Fruit fly (Drosophila melanogaster) whole organism, embryonic: Measurements from ENCODE around the gene Glut4EF.

Source experiments
- Atf6 ChIP-seq: fragments of 200-800 bp; sonication (Bioruptor generic); IDR thresholded peaks from 2 replicates; pipeline ENCODE4 v1.3.6; 2022; ENCODE audit warnings: missing biosample characterization, missing genetic modification characterization
- CG10147 ChIP-seq: fragments of 200-800 bp; sonication (Bioruptor generic); optimal IDR thresholded peaks from 2 replicates; lab custom pipeline; 2019; ENCODE audit warnings: missing biosample characterization, mild to moderate bottlenecking, missing genetic modification characterization, moderate library complexity
- CG11093 ChIP-seq: fragments of 200-800 bp; sonication (Bioruptor generic); IDR thresholded peaks from 3 replicates; pipeline ENCODE4 v1.3.6; 2022; ENCODE audit warnings: missing biosample characterization, missing genetic modification characterization
- CG13775 ChIP-seq: fragments of 200-800 bp; sonication (Bioruptor generic); optimal IDR thresholded peaks from 3 replicates; lab custom pipeline; 2017; ENCODE audit warnings: missing biosample characterization, mild to moderate bottlenecking, missing genetic modification characterization
- CG13894 ChIP-seq: fragments of 200-800 bp; sonication (Bioruptor generic); optimal IDR thresholded peaks from 3 replicates; lab custom pipeline; 2018; ENCODE audit warnings: missing biosample characterization, mild to moderate bottlenecking, missing genetic modification characterization, moderate library complexity
- CG14710 ChIP-seq: fragments of 200-800 bp; sonication (Bioruptor generic); optimal IDR thresholded peaks from 3 replicates; lab custom pipeline; 2019; ENCODE audit warnings: missing biosample characterization, mild to moderate bottlenecking, missing genetic modification characterization, moderate library complexity
- CG16813 ChIP-seq: fragments of 200-800 bp; sonication (Bioruptor generic); IDR thresholded peaks from 3 replicates; pipeline ENCODE4 v1.3.6; 2022; ENCODE audit warnings: missing biosample characterization, missing genetic modification characterization; ENCODE audit not compliant: partially characterized antibody
- CG16863 ChIP-seq: fragments of 200-800 bp; sonication (Bioruptor generic); optimal IDR thresholded peaks from 3 replicates; lab custom pipeline; 2016; ENCODE audit warnings: missing biosample characterization, missing genetic modification characterization
- CG2120 ChIP-seq: fragments of 200-800 bp; sonication (Bioruptor generic); optimal IDR thresholded peaks from 3 replicates; lab custom pipeline; 2016; ENCODE audit warnings: missing biosample characterization, missing genetic modification characterization
- CG2889 ChIP-seq: fragments of 200-800 bp; sonication (Bioruptor generic); IDR thresholded peaks from 3 replicates; pipeline ENCODE4 v1.3.6; 2022; ENCODE audit warnings: missing biosample characterization, missing genetic modification characterization
- CG4730 ChIP-seq: fragments of 200-800 bp; sonication (Bioruptor generic); IDR thresholded peaks from 2 replicates; pipeline ENCODE4 v1.3.6; 2022; ENCODE audit warnings: missing biosample characterization, missing genetic modification characterization
- CG4820 ChIP-seq: fragments of 200-800 bp; sonication (Bioruptor generic); optimal IDR thresholded peaks from 3 replicates; lab custom pipeline; 2016; ENCODE audit warnings: missing biosample characterization, missing genetic modification characterization
- CG6254 ChIP-seq: fragments of 200-800 bp; sonication (Bioruptor generic); optimal IDR thresholded peaks from 3 replicates; lab custom pipeline; 2017; ENCODE audit warnings: mild to moderate bottlenecking, missing biosample characterization, missing genetic modification reagents, missing genetic modification characterization
- CG6791 ChIP-seq: fragments of 200-800 bp; sonication (Bioruptor generic); IDR thresholded peaks from 3 replicates; pipeline ENCODE4 v1.3.6; 2022; ENCODE audit warnings: missing biosample characterization, missing genetic modification characterization; ENCODE audit not compliant: partially characterized antibody
- Dek ChIP-seq: fragments of 200-800 bp; sonication (Bioruptor generic); optimal IDR thresholded peaks from 3 replicates; lab custom pipeline; 2019; ENCODE audit warnings: missing biosample characterization, mild to moderate bottlenecking, missing genetic modification characterization, moderate library complexity
- Elba2 ChIP-seq: fragments of 200-800 bp; sonication (Bioruptor generic); optimal IDR thresholded peaks from 3 replicates; lab custom pipeline; 2016; ENCODE audit warnings: missing biosample characterization, missing genetic modification characterization
- Ets97D ChIP-seq: fragments of 200-800 bp; sonication (Bioruptor generic); optimal IDR thresholded peaks from 3 replicates; lab custom pipeline; 2016; ENCODE audit warnings: missing biosample characterization, missing genetic modification characterization
- Fer2 ChIP-seq: fragments of 200-800 bp; sonication (Bioruptor generic); optimal IDR thresholded peaks from 2 replicates; lab custom pipeline; 2018; ENCODE audit warnings: missing biosample characterization, mild to moderate bottlenecking, missing genetic modification characterization, moderate library complexity
- HLH4C ChIP-seq: fragments of 200-800 bp; sonication (Bioruptor generic); IDR thresholded peaks from 3 replicates; pipeline ENCODE4 v1.3.6; 2022; ENCODE audit warnings: missing biosample characterization, missing genetic modification characterization; ENCODE audit not compliant: partially characterized antibody
- Hand ChIP-seq: fragments of 200-800 bp; sonication (Bioruptor generic); optimal IDR thresholded peaks from 2 replicates; lab custom pipeline; 2017; ENCODE audit warnings: mild to moderate bottlenecking, missing biosample characterization, missing genetic modification reagents, missing genetic modification characterization
- Lim3 ChIP-seq: fragments of 200-800 bp; sonication (Bioruptor generic); IDR thresholded peaks from 2 replicates; pipeline ENCODE4 v1.3.6; 2022; ENCODE audit warnings: missing biosample characterization, missing genetic modification characterization
- Meics ChIP-seq: fragments of 200-800 bp; sonication (Bioruptor generic); optimal IDR thresholded peaks from 2 replicates; lab custom pipeline; 2017; ENCODE audit warnings: missing biosample characterization, mild to moderate bottlenecking, missing genetic modification characterization
- Ptx1 ChIP-seq: fragments of 200-800 bp; sonication (Bioruptor generic); IDR thresholded peaks from 2 replicates; pipeline ENCODE4 v1.3.6; 2022; ENCODE audit warnings: missing biosample characterization, missing genetic modification characterization
- Ravus ChIP-seq: fragments of 200-800 bp; sonication (Bioruptor generic); IDR thresholded peaks from 2 replicates; pipeline ENCODE4 v1.3.6; 2022; ENCODE audit warnings: missing biosample characterization, missing genetic modification characterization
- Sry-β ChIP-seq: fragments of 200-800 bp; sonication (Bioruptor generic); optimal IDR thresholded peaks from 2 replicates; lab custom pipeline; 2018; ENCODE audit warnings: missing biosample characterization, mild to moderate bottlenecking, missing genetic modification characterization, moderate library complexity
- ase ChIP-seq: fragments of 200-800 bp; sonication (Bioruptor generic); IDR thresholded peaks from 3 replicates; pipeline ENCODE4 v1.3.6; 2022; ENCODE audit warnings: missing biosample characterization, missing genetic modification characterization
- ash1 ChIP-seq: fragments of 200-800 bp; sonication (Bioruptor generic); optimal IDR thresholded peaks from 2 replicates; lab custom pipeline; 2018; ENCODE audit warnings: missing biosample characterization, mild to moderate bottlenecking, missing genetic modification characterization
- bcd ChIP-seq: fragments of 200-800 bp; sonication (Bioruptor generic); optimal IDR thresholded peaks from 2 replicates; lab custom pipeline; 2017; ENCODE audit warnings: missing biosample characterization, mild to moderate bottlenecking, missing genetic modification characterization
- chinmo ChIP-seq: fragments of 200-800 bp; sonication (Bioruptor generic); IDR thresholded peaks from 4 replicates; pipeline ENCODE4 v1.3.6; 2022; ENCODE audit warnings: missing biosample characterization, missing genetic modification characterization; ENCODE audit not compliant: partially characterized antibody
- danr ChIP-seq: fragments of 200-800 bp; sonication (Bioruptor generic); IDR thresholded peaks from 2 replicates; pipeline ENCODE4 v1.3.6; 2022; ENCODE audit warnings: missing biosample characterization, missing genetic modification characterization
- eyg ChIP-seq: fragments of 200-800 bp; sonication (Bioruptor generic); optimal IDR thresholded peaks from 3 replicates; lab custom pipeline; 2016; ENCODE audit warnings: missing biosample characterization, missing genetic modification characterization
- gfzf ChIP-seq: fragments of 200-800 bp; sonication (Bioruptor generic); optimal IDR thresholded peaks from 2 replicates; lab custom pipeline; 2016; ENCODE audit warnings: missing biosample characterization, mild to moderate bottlenecking, missing genetic modification characterization, moderate library complexity
- grn ChIP-seq: fragments of 200-800 bp; sonication (Bioruptor generic); optimal IDR thresholded peaks from 3 replicates; lab custom pipeline; 2017; ENCODE audit warnings: missing biosample characterization, missing genetic modification characterization
- hth ChIP-seq: fragments of >200 bp; optimal IDR thresholded peaks from 2 replicates; lab custom pipeline; 2017; ENCODE audit warnings: inconsistent platforms
- jing ChIP-seq: fragments of 200-800 bp; sonication (Bioruptor generic); optimal IDR thresholded peaks from 2 replicates; lab custom pipeline; 2018; ENCODE audit warnings: missing biosample characterization, mild to moderate bottlenecking, missing genetic modification characterization
- kay ChIP-seq: fragments of 200-800 bp; sonication (Bioruptor generic); optimal IDR thresholded peaks from 2 replicates; lab custom pipeline; 2016; ENCODE audit warnings: missing biosample characterization, missing genetic modification characterization
- kni ChIP-seq: fragments of 200-800 bp; sonication (Bioruptor generic); optimal IDR thresholded peaks from 3 replicates; lab custom pipeline; 2017; ENCODE audit warnings: mild to moderate bottlenecking, missing biosample characterization, missing genetic modification reagents, missing genetic modification characterization
- nom ChIP-seq: fragments of 200-800 bp; sonication (Bioruptor generic); optimal IDR thresholded peaks from 2 replicates; lab custom pipeline; 2017; ENCODE audit warnings: missing biosample characterization, missing genetic modification characterization, mild to moderate bottlenecking, moderate library complexity, missing genetic modification reagents
- oc ChIP-seq: fragments of 200-800 bp; sonication (Bioruptor generic); optimal IDR thresholded peaks from 2 replicates; lab custom pipeline; 2018; ENCODE audit warnings: missing biosample characterization, mild to moderate bottlenecking, missing genetic modification characterization, moderate library complexity
- odd ChIP-seq: fragments of 200-800 bp; sonication (Bioruptor generic); optimal IDR thresholded peaks from 2 replicates; lab custom pipeline; 2017; ENCODE audit warnings: missing biosample characterization, mild to moderate bottlenecking, missing genetic modification characterization
- org-1 ChIP-seq: fragments of 200-800 bp; sonication (Bioruptor generic); optimal IDR thresholded peaks from 2 replicates; lab custom pipeline; 2017; ENCODE audit warnings: missing biosample characterization, missing genetic modification characterization
- pan ChIP-seq, 4 experiments: fragments of >200 bp in 3 of 4; fragments of 200-800 bp in 1 of 4; sonication (Bioruptor generic) in 1 of 4; optimal IDR thresholded peaks in 3 of 4; IDR thresholded peaks in 1 of 4; 2 replicates each; pipeline versions ENCODE4 v1.3.6 to Lab custom; 2017 to 2022; ENCODE audit warnings: missing biosample characterization in 2 of 4, missing genetic modification characterization in 2 of 4, mixed read lengths in 1 of 4
- peb ChIP-seq: fragments of 200-800 bp; sonication (Bioruptor generic); IDR thresholded peaks from 2 replicates; pipeline ENCODE4 v1.3.6; 2022; ENCODE audit warnings: missing biosample characterization, missing genetic modification characterization
- prd ChIP-seq, 3 experiments: fragments of >200 bp in 2 of 3; fragments of 200-800 bp in 1 of 3; sonication (Bioruptor generic) in 1 of 3; optimal IDR thresholded peaks in 2 of 3; IDR thresholded peaks in 1 of 3; 2 replicates in 2 of 3; 3 replicates in 1 of 3; pipeline versions ENCODE4 v1.3.6 to Lab custom; 2017 to 2022; ENCODE audit warnings: missing biosample characterization in 1 of 3, missing genetic modification characterization in 1 of 3
- sd ChIP-seq: fragments of 200-800 bp; sonication (Bioruptor generic); optimal IDR thresholded peaks from 3 replicates; lab custom pipeline; 2018; ENCODE audit warnings: missing biosample characterization, mild to moderate bottlenecking, missing genetic modification characterization, moderate library complexity
- sqz ChIP-seq: fragments of 200-800 bp; sonication (Bioruptor generic); optimal IDR thresholded peaks from 3 replicates; lab custom pipeline; 2018; ENCODE audit warnings: missing biosample characterization, mild to moderate bottlenecking, missing genetic modification characterization
- tap ChIP-seq: fragments of 200-800 bp; optimal IDR thresholded peaks from 3 replicates; lab custom pipeline; 2019; ENCODE audit warnings: missing biosample characterization, mild to moderate bottlenecking, missing genetic modification characterization, moderate library complexity
- tio ChIP-seq: fragments of 200-800 bp; sonication (Bioruptor generic); optimal IDR thresholded peaks from 2 replicates; lab custom pipeline; 2017; ENCODE audit warnings: missing biosample characterization, missing genetic modification characterization, inconsistent platforms
- trh ChIP-seq: fragments of 200-800 bp; sonication (Bioruptor generic); optimal IDR thresholded peaks from 2 replicates; lab custom pipeline; 2016; ENCODE audit warnings: missing biosample characterization, missing genetic modification characterization
- tup ChIP-seq: fragments of 200-800 bp; sonication (Bioruptor generic); optimal IDR thresholded peaks from 2 replicates; lab custom pipeline; 2016; ENCODE audit warnings: missing biosample characterization, mild to moderate bottlenecking, missing genetic modification characterization, moderate library complexity

Glut4EF gene

DNA sequence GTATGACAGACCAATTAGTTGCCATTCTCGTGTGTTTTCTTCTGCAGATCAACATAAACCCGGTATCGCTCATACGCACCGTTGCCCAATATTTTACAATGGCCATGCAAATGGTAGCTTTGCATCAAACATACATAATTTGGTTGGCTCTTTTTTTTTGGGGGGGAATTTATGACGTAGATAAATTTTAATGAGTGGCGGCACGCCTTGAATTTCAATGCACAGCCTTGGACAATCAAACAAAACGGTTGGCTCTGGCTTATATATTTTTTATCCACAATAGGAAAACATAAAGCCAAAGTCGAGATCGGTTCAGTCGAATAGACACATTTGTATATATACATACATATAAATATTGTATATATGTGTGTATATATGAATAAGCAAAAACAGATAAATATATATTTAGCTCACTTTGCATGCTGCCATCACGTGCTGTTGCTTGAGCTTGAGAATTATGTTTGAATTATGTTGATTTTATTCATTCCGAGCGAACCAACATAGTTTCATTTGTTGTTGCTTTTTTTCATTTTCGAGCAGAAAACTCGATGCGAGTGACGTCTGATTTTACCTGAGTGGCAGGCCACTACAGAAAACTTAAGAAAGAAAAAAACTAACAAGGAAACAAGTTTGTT lies 16.4 kb downstream of the Glut4EF start (continued):
- TF ChIP-seq grn (GFP tag; lab: Kevin White, UChicago), result no peak
- TF ChIP-seq gfzf (GFP tag; lab: Kevin White, UChicago), result no peak
- TF ChIP-seq bcd (GFP tag; lab: Kevin White, UChicago), result no peak
- TF ChIP-seq Atf6 (GFP tag; lab: Robert Waterston, UW), result no peak
- TF ChIP-seq CG13775 (GFP tag; lab: Kevin White, UChicago), result no peak
- TF ChIP-seq sd (tag; lab: Kevin White, UChicago), result peak; percentile 87
- no peak for TF ChIP-seq CG4730 (GFP tag; lab: Robert Waterston, UW)
- TF ChIP-seq HLH4C (GFP tag; lab: Robert Waterston, UW), result no peak
- no peak for TF ChIP-seq tio (GFP tag; lab: Kevin White, UChicago)
- no peak for TF ChIP-seq CG4820 (GFP tag; lab: Kevin White, UChicago)
- no peak for TF ChIP-seq CG6254
- peak; percentile 49 for TF ChIP-seq sqz (GFP tag; lab: Kevin White, UChicago)
- peak; percentile 43 for TF ChIP-seq kni (GFP tag; lab: Kevin White, UChicago)
- TF ChIP-seq kay, result no peak
- TF ChIP-seq CG13894, result peak; percentile 49
- TF ChIP-seq CG2889 (GFP tag; lab: Robert Waterston, UW), result no peak
- TF ChIP-seq hth (lab: Kevin White, UChicago), result no peak
- no peak for TF ChIP-seq pan (optimal IDR thresholded peaks at IDR 0.05; lab: Kevin White, UChicago)
- TF ChIP-seq pan (GFP tag; optimal IDR thresholded peaks at IDR 0.05 in 1 of 2, IDR thresholded peaks at IDR 0.05 in 1 of 2), result peak in 1 of 2 experiments; percentile 26
- TF ChIP-seq chinmo, result peak; percentile 99
- TF ChIP-seq danr (GFP tag; lab: Robert Waterston, UW), result no peak
- no peak for TF ChIP-seq jing
- peak; percentile 23 for TF ChIP-seq oc (tag; lab: Kevin White, UChicago)
- TF ChIP-seq odd, result no peak
- TF ChIP-seq eyg, result no peak
- TF ChIP-seq Elba2, result no peak
- no peak for TF ChIP-seq CG6791 (GFP tag; lab: Robert Waterston, UW)
- no peak for TF ChIP-seq CG10147
- no peak for TF ChIP-seq Ravus (GFP tag; lab: Robert Waterston, UW)
- no peak for TF ChIP-seq prd (optimal IDR thresholded peaks at IDR 0.05; lab: Kevin White, UChicago)
- TF ChIP-seq prd (GFP tag; IDR thresholded peaks at IDR 0.05; lab: Robert Waterston, UW), result no peak

DNA sequence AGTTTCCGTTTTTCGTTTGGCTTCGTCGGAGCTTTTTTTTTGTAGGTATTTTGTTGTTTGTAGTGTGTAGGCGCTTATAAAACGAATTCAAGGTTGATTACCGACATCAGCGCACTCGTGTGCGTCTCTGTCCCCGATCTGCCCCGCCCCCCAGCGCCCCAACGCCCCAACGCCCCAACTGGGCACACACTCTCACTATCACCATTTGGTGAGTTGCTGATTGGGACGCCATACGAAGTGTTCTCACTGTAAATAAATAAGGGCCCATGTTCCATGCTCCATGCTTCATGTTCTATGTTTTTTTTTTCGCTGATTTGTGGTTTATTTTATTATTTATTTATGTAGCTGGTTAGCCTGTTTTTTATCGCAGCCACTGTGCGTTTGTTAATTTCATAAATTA lies 17.0 kb downstream of the Glut4EF start:
- TF ChIP-seq Lim3 (GFP tag; lab: Robert Waterston, UW) (no peak), CG14710 (tag; lab: Kevin White, UChicago) (no peak), Meics (peak; percentile 27), tap (tag; lab: Kevin White, UChicago) (no peak), peb (GFP tag; lab: Robert Waterston, UW) (no peak), Sry-β (GFP tag; lab: Kevin White, UChicago) (no peak), CG16813 (GFP tag; lab: Robert Waterston, UW) (no peak), ase (GFP tag; lab: Robert Waterston, UW) (no peak), org-1 (no peak), CG11093 (GFP tag; lab: Robert Waterston, UW) (no peak), CG2120 (peak; percentile 5), Dek (tag; lab: Kevin White, UChicago) (no peak), CG4820 (GFP tag; lab: Kevin White, UChicago) (no peak), ash1 (no peak), tup (no peak), Ets97D (GFP tag; lab: Kevin White, UChicago) (no peak), Fer2 (tag; lab: Kevin White, UChicago) (no peak), nom (GFP tag; lab: Kevin White, UChicago) (no peak), CG16863 (GFP tag; lab: Kevin White, UChicago) (no peak), trh (GFP tag; lab: Kevin White, UChicago) (no peak), Hand (GFP tag; lab: Kevin White, UChicago) (no peak), Ptx1 (GFP tag; lab: Robert Waterston, UW) (0 out of 2 replicates have a peak, but pooled peaks have one; percentile 13)
